Fruit fly (Drosophila melanogaster) whole organism, embryonic: ENCODE results near the gene Ilp7.

Experiments used
- ATbp ChIP-seq: fragments of 200-800 bp; sonication (Bioruptor generic); optimal IDR thresholded peaks from 2 replicates; lab custom pipeline; 2017; ENCODE audit warnings: missing biosample characterization, mild to moderate bottlenecking, missing genetic modification characterization, missing genetic modification reagents
- B-H1 ChIP-seq: fragments of 200-800 bp; sonication (Bioruptor generic); IDR thresholded peaks from 3 replicates; pipeline ENCODE4 v1.3.6; 2022; ENCODE audit warnings: missing biosample characterization, missing genetic modification characterization
- CG11085 ChIP-seq: fragments of 200-800 bp; sonication (Bioruptor generic); IDR thresholded peaks from 2 replicates; pipeline ENCODE4 v1.3.6; 2022; ENCODE audit warnings: missing biosample characterization, missing genetic modification characterization
- CG11093 ChIP-seq: fragments of 200-800 bp; sonication (Bioruptor generic); IDR thresholded peaks from 3 replicates; pipeline ENCODE4 v1.3.6; 2022; ENCODE audit warnings: missing biosample characterization, missing genetic modification characterization
- CG11695 ChIP-seq: fragments of 200-800 bp; sonication (Bioruptor generic); IDR thresholded peaks from 3 replicates; pipeline ENCODE4 v1.3.6; 2022; ENCODE audit warnings: missing biosample characterization, missing genetic modification characterization
- CG11723 ChIP-seq: fragments of 200-800 bp; sonication (Bioruptor generic); optimal IDR thresholded peaks from 2 replicates; lab custom pipeline; 2017; ENCODE audit warnings: missing biosample characterization, mild to moderate bottlenecking, missing genetic modification characterization
- CG12769 ChIP-seq: fragments of 200-800 bp; sonication (Bioruptor generic); optimal IDR thresholded peaks from 2 replicates; lab custom pipeline; 2019; ENCODE audit warnings: missing biosample characterization, mild to moderate bottlenecking, missing genetic modification characterization, moderate library complexity
- CG1647 ChIP-seq: fragments of 200-800 bp; sonication (Bioruptor generic); optimal IDR thresholded peaks from 3 replicates; lab custom pipeline; 2016; ENCODE audit warnings: missing biosample characterization, missing genetic modification characterization
- CG16813 ChIP-seq: fragments of 200-800 bp; sonication (Bioruptor generic); IDR thresholded peaks from 3 replicates; pipeline ENCODE4 v1.3.6; 2022; ENCODE audit warnings: missing biosample characterization, missing genetic modification characterization; ENCODE audit not compliant: partially characterized antibody
- CG17912 ChIP-seq: fragments of 200-800 bp; sonication (Bioruptor generic); optimal IDR thresholded peaks from 2 replicates; lab custom pipeline; 2018; ENCODE audit warnings: missing biosample characterization, mild to moderate bottlenecking, missing genetic modification characterization
- CG18476 ChIP-seq: fragments of 200-800 bp; sonication (Bioruptor generic); optimal IDR thresholded peaks from 2 replicates; lab custom pipeline; 2016; ENCODE audit warnings: missing biosample characterization, mild to moderate bottlenecking, missing genetic modification characterization
- CG18619 ChIP-seq: fragments of 200-800 bp; sonication (Bioruptor generic); optimal IDR thresholded peaks from 3 replicates; lab custom pipeline; 2017; ENCODE audit warnings: missing biosample characterization, mild to moderate bottlenecking, missing genetic modification characterization
- CG18764 ChIP-seq: fragments of 200-800 bp; sonication (Bioruptor generic); optimal IDR thresholded peaks from 3 replicates; lab custom pipeline; 2016; ENCODE audit warnings: missing biosample characterization, missing genetic modification characterization
- CG2120 ChIP-seq: fragments of 200-800 bp; sonication (Bioruptor generic); optimal IDR thresholded peaks from 3 replicates; lab custom pipeline; 2016; ENCODE audit warnings: missing biosample characterization, missing genetic modification characterization
- CG2712 ChIP-seq: fragments of 200-800 bp; optimal IDR thresholded peaks from 3 replicates; lab custom pipeline; 2019; ENCODE audit warnings: missing biosample characterization, mild to moderate bottlenecking, missing genetic modification characterization, moderate library complexity
- CG31441 ChIP-seq: fragments of 200-800 bp; sonication (Bioruptor generic); IDR thresholded peaks from 2 replicates; pipeline ENCODE4 v1.3.6; 2022; ENCODE audit warnings: missing biosample characterization, missing genetic modification characterization
- CG3726 ChIP-seq: fragments of 200-800 bp; sonication (Bioruptor generic); IDR thresholded peaks from 3 replicates; pipeline ENCODE4, ENCODE4 v1.3.6; 2022; ENCODE audit warnings: missing biosample characterization, missing genetic modification characterization
- CG4617 ChIP-seq: fragments of 200-800 bp; sonication (Bioruptor generic); optimal IDR thresholded peaks from 3 replicates; lab custom pipeline; 2016; ENCODE audit warnings: missing biosample characterization, missing genetic modification characterization, borderline replicate concordance
- CG4707 ChIP-seq: fragments of 200-800 bp; sonication (Bioruptor generic); optimal IDR thresholded peaks from 2 replicates; lab custom pipeline; 2018; ENCODE audit warnings: missing biosample characterization, mild to moderate bottlenecking, missing genetic modification characterization, moderate library complexity
- CG5953 ChIP-seq: fragments of 200-800 bp; sonication (Bioruptor generic); IDR thresholded peaks from 2 replicates; pipeline ENCODE4 v1.3.6; 2022; ENCODE audit warnings: missing biosample characterization, missing genetic modification characterization
- CG7357 ChIP-seq: fragments of 200-800 bp; sonication (Bioruptor generic); IDR thresholded peaks from 3 replicates; pipeline ENCODE4 v1.3.6; 2022; ENCODE audit warnings: missing biosample characterization, missing genetic modification characterization
- CG7372 ChIP-seq: fragments of 200-800 bp; sonication (Bioruptor generic); IDR thresholded peaks from 2 replicates; pipeline ENCODE4 v1.3.6; 2022; ENCODE audit warnings: missing biosample characterization, missing genetic modification characterization
- CG8359 ChIP-seq: fragments of 200-800 bp; sonication (Bioruptor generic); optimal IDR thresholded peaks from 2 replicates; lab custom pipeline; 2017; ENCODE audit warnings: missing biosample characterization, mild to moderate bottlenecking, missing genetic modification characterization, borderline replicate concordance
- CG8388 ChIP-seq: fragments of 200-800 bp; sonication (Bioruptor generic); optimal IDR thresholded peaks from 2 replicates; lab custom pipeline; 2019; ENCODE audit warnings: missing biosample characterization, mild to moderate bottlenecking, missing genetic modification characterization, moderate library complexity
- CG9609 ChIP-seq: fragments of 200-800 bp; sonication (Bioruptor generic); optimal IDR thresholded peaks from 3 replicates; lab custom pipeline; 2016; ENCODE audit warnings: missing biosample characterization, missing genetic modification characterization
- Deaf1 ChIP-seq: fragments of 200-800 bp; optimal IDR thresholded peaks from 3 replicates; lab custom pipeline; 2019; ENCODE audit warnings: missing biosample characterization, mild to moderate bottlenecking, missing genetic modification characterization, moderate library complexity
- Fer1 ChIP-seq: fragments of 200-800 bp; sonication (Bioruptor generic); optimal IDR thresholded peaks from 2 replicates; lab custom pipeline; 2017; ENCODE audit warnings: missing biosample characterization, mild to moderate bottlenecking, missing genetic modification characterization
- HLH3B ChIP-seq: fragments of 200-800 bp; sonication (Bioruptor generic); IDR thresholded peaks from 2 replicates; pipeline ENCODE4 v1.3.6; 2022; ENCODE audit warnings: missing biosample characterization, missing genetic modification characterization
- Lhr ChIP-seq: fragments of 200-800 bp; sonication (Bioruptor generic); optimal IDR thresholded peaks from 3 replicates; lab custom pipeline; 2017; ENCODE audit warnings: mild to moderate bottlenecking, missing biosample characterization, missing genetic modification reagents, missing genetic modification characterization
- MBD-R2 ChIP-seq: fragments of 200-800 bp; sonication (Bioruptor generic); IDR thresholded peaks from 2 replicates; pipeline ENCODE4 v1.3.6; 2022; ENCODE audit warnings: missing biosample characterization, missing genetic modification characterization
- PHDP ChIP-seq: fragments of 200-800 bp; sonication (Bioruptor generic); optimal IDR thresholded peaks from 3 replicates; lab custom pipeline; 2018; ENCODE audit warnings: missing biosample characterization, mild to moderate bottlenecking, missing genetic modification characterization, moderate library complexity
- al ChIP-seq: fragments of 200-800 bp; sonication (Bioruptor generic); IDR thresholded peaks from 2 replicates; pipeline ENCODE4 v1.3.6; 2022; ENCODE audit warnings: missing biosample characterization, missing genetic modification characterization
- dati ChIP-seq: fragments of 200-800 bp; sonication (Bioruptor generic); IDR thresholded peaks from 2 replicates; pipeline ENCODE4 v1.3.6; 2022; ENCODE audit warnings: missing biosample characterization, missing genetic modification characterization
- dysf ChIP-seq: fragments of 200-800 bp; sonication (Bioruptor generic); IDR thresholded peaks from 3 replicates; pipeline ENCODE4 v1.3.6; 2022; ENCODE audit warnings: missing biosample characterization, missing genetic modification characterization
- emc ChIP-seq: fragments of 200-800 bp; sonication (Bioruptor generic); optimal IDR thresholded peaks from 2 replicates; lab custom pipeline; 2016; ENCODE audit warnings: missing biosample characterization, missing genetic modification characterization
- gro ChIP-seq: fragments of 200-800 bp; sonication (Bioruptor generic); optimal IDR thresholded peaks from 2 replicates; lab custom pipeline; 2016; ENCODE audit warnings: missing biosample characterization, missing genetic modification characterization
- hkb ChIP-seq, 2 experiments: fragments of 200-800 bp in 1 of 2; fragments of >200 bp in 1 of 2; sonication (Bioruptor generic) in 1 of 2; IDR thresholded peaks in 1 of 2; optimal IDR thresholded peaks in 1 of 2; 2 replicates each; pipeline versions ENCODE4 v1.3.6 to Lab custom; 2017 to 2022; ENCODE audit warnings: missing biosample characterization in 1 of 2, missing genetic modification characterization in 1 of 2
- inv ChIP-seq: fragments of 200-800 bp; sonication (Bioruptor generic); IDR thresholded peaks from 2 replicates; pipeline ENCODE4 v1.3.6; 2022; ENCODE audit warnings: missing biosample characterization, missing genetic modification characterization; ENCODE audit not compliant: partially characterized antibody
- mam ChIP-seq: fragments of 200-800 bp; sonication (Bioruptor generic); optimal IDR thresholded peaks from 3 replicates; lab custom pipeline; 2016; ENCODE audit warnings: missing biosample characterization, missing genetic modification characterization
- mld ChIP-seq: fragments of 200-800 bp; sonication (Bioruptor generic); IDR thresholded peaks from 3 replicates; pipeline ENCODE4 v1.3.6; 2022; ENCODE audit warnings: missing biosample characterization, missing genetic modification characterization; ENCODE audit not compliant: partially characterized antibody
- nerfin-1 ChIP-seq: fragments of 200-800 bp; sonication (Bioruptor generic); optimal IDR thresholded peaks from 3 replicates; lab custom pipeline; 2019; ENCODE audit warnings: missing biosample characterization, mild to moderate bottlenecking, missing genetic modification characterization, moderate library complexity
- nom ChIP-seq: fragments of 200-800 bp; sonication (Bioruptor generic); optimal IDR thresholded peaks from 2 replicates; lab custom pipeline; 2017; ENCODE audit warnings: missing biosample characterization, missing genetic modification characterization, mild to moderate bottlenecking, moderate library complexity, missing genetic modification reagents
- phol ChIP-seq: fragments of 200-800 bp; sonication (Bioruptor generic); optimal IDR thresholded peaks from 3 replicates; lab custom pipeline; 2018; ENCODE audit warnings: missing biosample characterization, mild to moderate bottlenecking, missing genetic modification characterization, moderate library complexity
- pita ChIP-seq: fragments of 200-800 bp; sonication (Bioruptor generic); optimal IDR thresholded peaks from 2 replicates; lab custom pipeline; 2017; ENCODE audit warnings: missing biosample characterization, mild to moderate bottlenecking, missing genetic modification characterization
- row ChIP-seq: fragments of 200-800 bp; sonication (Bioruptor generic); IDR thresholded peaks from 3 replicates; pipeline ENCODE4 v1.3.6; 2022; ENCODE audit warnings: missing biosample characterization, missing genetic modification characterization
- sima ChIP-seq: fragments of 200-800 bp; sonication (Bioruptor generic); optimal IDR thresholded peaks from 2 replicates; lab custom pipeline; 2016; ENCODE audit warnings: missing biosample characterization, missing genetic modification characterization
- slou ChIP-seq: fragments of 200-800 bp; sonication (Bioruptor generic); optimal IDR thresholded peaks from 3 replicates; lab custom pipeline; 2016; ENCODE audit warnings: missing biosample characterization, missing genetic modification characterization
- trh ChIP-seq: fragments of 200-800 bp; sonication (Bioruptor generic); optimal IDR thresholded peaks from 2 replicates; lab custom pipeline; 2016; ENCODE audit warnings: missing biosample characterization, missing genetic modification characterization
- unpg ChIP-seq: fragments of 200-800 bp; sonication (Bioruptor generic); optimal IDR thresholded peaks from 3 replicates; lab custom pipeline; 2018; ENCODE audit warnings: missing biosample characterization, mild to moderate bottlenecking, missing genetic modification characterization, moderate library complexity
- yki ChIP-seq: fragments of >200 bp; optimal IDR thresholded peaks from 3 replicates; lab custom pipeline; 2018
- zen ChIP-seq: fragments of 200-800 bp; sonication (Bioruptor generic); optimal IDR thresholded peaks from 3 replicates; lab custom pipeline; 2018; ENCODE audit warnings: missing biosample characterization, mild to moderate bottlenecking, missing genetic modification characterization, moderate library complexity

Ilp7 gene

dm6 chrX:3690631-3691030 lies 23.2 kb downstream of the Ilp7 start (continued):
- TF ChIP-seq Fer1 (peak; percentile 58), sima (GFP tag; lab: Kevin White, UChicago) (no peak), CG11085 (no peak), CG2120 (GFP tag; lab: Kevin White, UChicago) (peak; percentile 46), CG31441 (GFP tag; lab: Robert Waterston, UW) (peak; percentile 52; the same call in 1 of the 2 replicates), MBD-R2 (GFP tag; lab: Robert Waterston, UW) (no peak), yki (lab: Kevin White, UChicago) (no peak), hkb (optimal IDR thresholded peaks at IDR 0.05; lab: Kevin White, UChicago) (no peak), hkb (GFP tag; IDR thresholded peaks at IDR 0.05; lab: Robert Waterston, UW) (0 out of 2 replicates have a peak, but pooled peaks have one; percentile 43), trh (GFP tag; lab: Kevin White, UChicago) (no peak), B-H1 (GFP tag; lab: Robert Waterston, UW) (no peak), HLH3B (peak; percentile 55), nerfin-1 (tag; lab: Kevin White, UChicago) (peak; percentile 69), CG11723 (GFP tag; lab: Kevin White, UChicago) (no peak), CG8388 (peak; percentile 43), CG18476 (peak; percentile 3), CG5953 (GFP tag; lab: Robert Waterston, UW) (no peak), dati (GFP tag; lab: Robert Waterston, UW) (no peak), CG4617 (GFP tag; lab: Kevin White, UChicago) (no peak), CG3726 (GFP tag; lab: Robert Waterston, UW) (no peak), mam (GFP tag; lab: Kevin White, UChicago) (peak; percentile 32), Deaf1 (tag; lab: Kevin White, UChicago) (no peak), zen (tag; lab: Kevin White, UChicago) (no peak), CG2712 (tag; lab: Kevin White, UChicago) (peak; percentile 65), CG9609 (peak; percentile 20), emc (GFP tag; lab: Kevin White, UChicago) (no peak), CG11695 (GFP tag; lab: Robert Waterston, UW) (peak; percentile 29; the same call in 2 of the 3 replicates), CG17912 (GFP tag; lab: Kevin White, UChicago) (no peak), CG12769 (tag; lab: Kevin White, UChicago) (peak; percentile 51), CG1647 (GFP tag; lab: Kevin White, UChicago) (no peak), CG16813 (GFP tag; lab: Robert Waterston, UW) (0 out of 3 replicates have a peak, but pooled peaks have one; percentile 13), al (GFP tag; lab: Robert Waterston, UW) (no peak), pita (GFP tag; lab: Kevin White, UChicago) (no peak), nom (GFP tag; lab: Kevin White, UChicago) (no peak), CG7372 (GFP tag; lab: Robert Waterston, UW) (no peak), gro (GFP tag; lab: Kevin White, UChicago) (no peak), phol (tag; lab: Kevin White, UChicago) (peak; percentile 61), inv (no peak), unpg (GFP tag; lab: Kevin White, UChicago) (peak; percentile 54), CG18619 (GFP tag; lab: Kevin White, UChicago) (peak; percentile 8), ATbp (peak; percentile 23), dysf (peak; percentile 69), CG7357 (GFP tag; lab: Robert Waterston, UW) (no peak), Lhr (GFP tag; lab: Kevin White, UChicago) (no peak), PHDP (tag; lab: Kevin White, UChicago) (peak; percentile 40), mld (GFP tag; lab: Robert Waterston, UW) (no peak), CG11093 (GFP tag; lab: Robert Waterston, UW) (no peak), row (GFP tag; lab: Robert Waterston, UW) (peak; percentile 83), CG4707 (GFP tag; lab: Kevin White, UChicago) (no peak), CG8359 (GFP tag; lab: Kevin White, UChicago) (no peak), slou (no peak), CG18764 (no peak)
